Worm (Caenorhabditis elegans): ENCODE measurements around the gene ztf-18.

The ztf-18 gene

DNA sequence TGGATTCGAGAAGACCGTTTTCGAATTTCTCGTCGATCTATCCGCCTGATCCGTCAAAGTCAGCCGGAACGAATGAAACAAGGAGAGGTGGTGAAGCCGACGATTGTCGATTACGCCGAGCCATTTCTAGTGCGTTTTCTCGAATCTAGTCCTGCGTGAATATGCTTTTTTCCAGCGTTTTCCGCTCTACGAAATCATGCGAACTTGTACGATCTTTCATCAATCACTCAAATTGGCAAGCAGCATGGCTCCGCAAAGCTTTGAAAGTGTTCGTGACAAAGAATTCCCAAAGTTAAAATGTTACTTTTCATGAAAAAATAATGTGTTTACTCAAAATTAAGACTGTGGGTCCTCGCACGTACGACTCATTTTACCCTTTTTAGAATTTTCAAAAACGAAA lies 1.4 kb upstream of the ztf-18 start:
- TF ChIP-seq nhr-90 (tag; optimal IDR thresholded peaks at IDR 0.05) = no peak
- TF ChIP-seq lag-1 (GFP tag; IDR thresholded peaks at IDR 0.05) = 0 out of 2 replicates have a peak, but pooled peaks have one; percentile 40
- no peak for TF ChIP-seq let-526 (GFP tag; IDR thresholded peaks at IDR 0.05)

DNA sequence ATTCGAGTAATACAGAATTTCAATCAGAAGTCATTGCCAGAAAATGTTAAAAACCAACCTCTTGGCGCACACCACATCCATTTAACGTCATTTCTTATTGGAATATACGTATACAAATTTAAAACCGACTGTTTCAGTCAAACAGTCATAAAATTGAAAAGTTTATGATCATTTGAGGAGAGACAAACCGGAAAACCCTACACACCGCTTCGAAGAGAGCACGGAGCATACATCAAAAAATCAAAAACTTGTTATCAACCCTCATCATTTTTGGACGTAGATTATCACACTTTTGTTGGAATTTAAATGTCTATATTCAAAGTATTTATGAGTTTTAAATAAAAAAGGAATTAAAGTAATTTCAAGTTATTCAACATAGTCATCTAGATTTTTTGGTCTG lies 4.5 kb downstream of the ztf-18 start, which contains the start of gene T24C4.10:
T24C4.10 (minus strand) TSS at position 230 of the 400 bp plus-strand sequence.
- peak; percentile 27 for TF ChIP-seq snpc-3.4 (tag; optimal IDR thresholded peaks at IDR 0.05)
- TF ChIP-seq T07F8.4 (tag; optimal IDR thresholded peaks at IDR 0.05) = no peak
- TF ChIP-seq nhr-80 (tag; optimal IDR thresholded peaks at IDR 0.05) = peak; percentile 76
- TF ChIP-seq F23B12.7 (tag; optimal IDR thresholded peaks at IDR 0.05; ENCODE audit: insufficient read depth) = no peak

DNA sequence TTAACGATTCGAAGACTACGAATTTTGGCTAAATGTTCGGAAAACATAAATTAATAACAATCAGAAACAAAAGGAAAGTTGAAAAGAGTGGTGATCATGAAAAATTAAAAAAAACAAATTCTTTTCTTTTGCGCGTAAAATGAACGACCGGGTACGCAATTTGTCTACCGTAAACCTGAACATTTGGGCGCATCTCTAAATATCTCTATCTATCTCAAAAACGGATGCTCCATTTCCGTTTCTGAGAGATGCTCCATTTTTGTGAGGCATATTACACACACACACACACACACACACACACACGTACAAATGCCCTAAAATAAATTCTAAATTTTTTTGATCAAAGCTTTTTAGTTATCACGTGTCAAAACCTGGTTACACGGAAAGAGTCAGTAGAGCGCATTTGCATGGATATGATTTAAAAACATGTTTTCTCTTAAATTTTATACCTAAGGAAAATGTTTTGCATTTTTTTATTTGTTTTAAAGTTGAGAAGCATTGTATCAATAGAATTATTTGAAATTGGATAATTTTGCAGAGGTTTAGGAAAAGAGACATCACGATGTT lies 6.4 kb downstream of the ztf-18 start:
- TF ChIP-seq zim-3 (tag; optimal IDR thresholded peaks at IDR 0.05) (no peak), efl-1 (GFP tag; optimal IDR thresholded peaks at IDR 0.05) (peak; percentile 10), F57A8.1 (GFP tag; optimal IDR thresholded peaks at IDR 0.05) (no peak), die-1 (tag; optimal IDR thresholded peaks at IDR 0.05) (no peak), lsl-1 (GFP tag; optimal IDR thresholded peaks at IDR 0.05) (peak; percentile 64), nfya-1 (tag; optimal IDR thresholded peaks at IDR 0.05; ENCODE audit: borderline replicate concordance, insufficient read depth) (no peak), ztf-18 (tag; optimal IDR thresholded peaks at IDR 0.05) (no peak), nhr-179 (tag; optimal IDR thresholded peaks at IDR 0.05) (no peak), attf-5 (GFP tag; optimal IDR thresholded peaks at IDR 0.05) (peak; percentile 30), bed-2 (GFP tag; IDR thresholded peaks at IDR 0.05) (no peak)

DNA sequence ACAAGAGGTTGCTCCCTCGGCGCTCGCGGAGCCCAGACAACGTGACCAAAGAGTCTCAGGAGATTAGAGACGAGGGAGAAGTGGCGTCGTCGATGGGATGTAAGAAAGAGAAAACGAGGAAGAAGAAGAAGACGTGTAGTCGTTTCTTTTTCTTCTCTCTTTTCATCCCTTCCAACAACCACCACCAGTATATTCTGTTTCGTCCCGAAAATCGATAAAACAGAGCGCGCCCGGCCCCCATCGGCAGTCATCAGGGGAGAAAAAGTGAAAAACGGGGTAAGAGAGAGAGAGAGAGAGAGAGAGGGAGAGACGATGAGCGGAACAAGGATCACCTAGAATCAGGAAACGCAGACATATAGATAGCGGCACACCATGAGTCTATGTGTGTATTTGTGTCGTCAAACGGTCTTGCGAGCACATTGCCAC lies 7.6 kb downstream of the ztf-18 start:
- TF ChIP-seq ceh-27 (GFP tag; optimal IDR thresholded peaks at IDR 0.05) (peak; percentile 80), ekl-4 (GFP tag; IDR thresholded peaks at IDR 0.05) (peak; percentile 57; the same call in 1 of the 2 replicates), F57C9.4 (tag; optimal IDR thresholded peaks at IDR 0.05) (no peak), egl-44 (GFP tag; IDR thresholded peaks at IDR 0.05) (no peak), lin-35 (GFP tag; optimal IDR thresholded peaks at IDR 0.05) (peak in 1 of 3 experiments; percentile 41), F55B11.4 (tag; optimal IDR thresholded peaks at IDR 0.05; ENCODE audit: borderline replicate concordance, insufficient read depth) (no peak), egrh-3 (GFP tag; IDR thresholded peaks at IDR 0.05) (no peak), attf-3 (GFP tag; conservative IDR thresholded peaks at IDR 0.05) (0 out of 2 replicates have a peak, but pooled peaks have one; percentile 26), mcd-1 (GFP tag; IDR thresholded peaks at IDR 0.05) (peak; percentile 71), nhr-80 (tag; optimal IDR thresholded peaks at IDR 0.05) (peak; percentile 75), ccch-3 (GFP tag; optimal IDR thresholded peaks at IDR 0.05) (no peak), rpc-1 (optimal IDR thresholded peaks at IDR 0.05) (no peak), rpc-1 (tag; optimal IDR thresholded peaks at IDR 0.05) (no peak), tlf-1 (GFP tag; optimal IDR thresholded peaks at IDR 0.05) (no peak), B0019.2 (GFP tag; conservative IDR thresholded peaks at IDR 0.05) (no peak), ztf-26 (tag; optimal IDR thresholded peaks at IDR 0.05) (peak; percentile 56), madf-8 (GFP tag; conservative IDR thresholded peaks at IDR 0.05) (no peak), ztf-18 (tag; optimal IDR thresholded peaks at IDR 0.05) (no peak), nfyb-1 (GFP tag; IDR thresholded peaks at IDR 0.05) (0 out of 2 replicates have a peak, but pooled peaks have one; percentile 53), lir-1 (GFP tag; conservative IDR thresholded peaks at IDR 0.05) (no peak), let-607 (tag; optimal IDR thresholded peaks at IDR 0.05) (no peak), lin-40 (tag; optimal IDR thresholded peaks at IDR 0.05) (peak; percentile 76), cebp-1 (GFP tag; IDR thresholded peaks at IDR 0.05) (no peak), cebp-1 (tag; optimal IDR thresholded peaks at IDR 0.05) (peak; percentile 76), ztf-28 (GFP tag; IDR thresholded peaks at IDR 0.05) (no peak), B0336.3 (GFP tag; IDR thresholded peaks at IDR 0.05) (peak; percentile 38; the same call in 1 of the 2 replicates), lin-54 (GFP tag; optimal IDR thresholded peaks at IDR 0.05) (peak; percentile 18), pbrm-1 (GFP tag; IDR thresholded peaks at IDR 0.05) (peak; percentile 41; the same call in 1 of the 2 replicates), T07F8.4 (tag; optimal IDR thresholded peaks at IDR 0.05) (no peak)

All from whole organism, young adult.